Fruit fly (Drosophila melanogaster): ENCODE data around the gene ppk21.
A peak's percentile ranks its signal among the peaks of the same experiment; 100 is the strongest.

ppk21 gene

DNA sequence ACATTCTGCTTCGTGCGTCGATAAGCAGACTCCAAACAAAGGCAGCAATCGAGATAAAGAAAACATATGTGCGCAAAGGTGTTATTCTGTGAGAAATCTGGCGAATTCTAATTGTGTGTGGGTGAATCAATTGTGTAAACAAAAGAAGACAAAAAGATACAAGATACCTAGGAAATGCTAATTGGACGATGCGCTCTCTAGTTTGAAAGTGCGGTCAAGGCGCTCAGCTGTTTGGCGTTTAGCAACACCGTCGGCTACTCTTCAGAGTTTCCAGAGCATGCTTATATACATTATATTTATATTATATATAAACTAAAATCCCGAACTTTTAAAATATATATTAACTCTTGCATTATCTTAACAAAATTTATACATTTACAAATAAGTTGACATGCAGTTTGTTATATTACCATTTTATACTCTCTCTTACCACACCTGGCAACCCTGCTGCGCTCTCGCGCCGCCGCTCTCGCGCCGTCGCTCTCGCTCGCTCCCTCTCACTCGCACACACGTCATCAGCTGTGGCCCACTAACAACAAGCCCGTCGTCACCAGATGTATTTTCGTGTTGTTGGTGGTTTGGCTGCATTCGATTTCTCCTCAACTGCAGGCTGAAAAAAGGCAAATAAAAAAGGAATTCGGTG is 45.9 kb upstream of the ppk21 start, which contains the start of gene CG1907 (continued):
- TF ChIP-seq CG18011 (GFP tag; optimal IDR thresholded peaks at IDR 0.05) = peak; percentile 90
- TF ChIP-seq Oaz (GFP tag; IDR thresholded peaks at IDR 0.05) = peak; percentile 96
- peak; percentile 96 for TF ChIP-seq Taf1 (GFP tag; IDR thresholded peaks at IDR 0.05)
- peak; percentile 87 for TF ChIP-seq ftz-f1 (GFP tag; optimal IDR thresholded peaks at IDR 0.05)
- peak; percentile 39 for TF ChIP-seq crc (GFP tag; optimal IDR thresholded peaks at IDR 0.05)
- TF ChIP-seq CG10959 (GFP tag; IDR thresholded peaks at IDR 0.05) = peak; percentile 98
- peak; percentile 99 for TF ChIP-seq lab (GFP tag; optimal IDR thresholded peaks at IDR 0.05)
- TF ChIP-seq schlank (tag; optimal IDR thresholded peaks at IDR 0.05) = peak; percentile 90
- peak; percentile 96 for TF ChIP-seq CG6175 (GFP tag; IDR thresholded peaks at IDR 0.05)
- TF ChIP-seq CG1233 (GFP tag; optimal IDR thresholded peaks at IDR 0.05) = peak; percentile 98
- peak; percentile 89 to 98 for TF ChIP-seq Hr51 (GFP tag; optimal IDR thresholded peaks at IDR 0.05)
- no peak for TF ChIP-seq luna (GFP tag; optimal IDR thresholded peaks at IDR 0.05)
- TF ChIP-seq pb (GFP tag; optimal IDR thresholded peaks at IDR 0.05) = peak; percentile 74
- peak; percentile 96 for TF ChIP-seq CG2875 (GFP tag; optimal IDR thresholded peaks at IDR 0.05)
- peak; percentile 95 for TF ChIP-seq sens-2 (GFP tag; IDR thresholded peaks at IDR 0.05)
- peak; percentile 87 for TF ChIP-seq CG7987 (GFP tag; optimal IDR thresholded peaks at IDR 0.05)
- TF ChIP-seq Gug (GFP tag; IDR thresholded peaks at IDR 0.05) = peak; percentile 96
- peak; percentile 98 for TF ChIP-seq Xbp1 (GFP tag; optimal IDR thresholded peaks at IDR 0.05)
- TF ChIP-seq rib (GFP tag; IDR thresholded peaks at IDR 0.05) = peak; percentile 98
- TF ChIP-seq CG7271 (tag; optimal IDR thresholded peaks at IDR 0.05) = peak; percentile 98
- TF ChIP-seq eyg (GFP tag; optimal IDR thresholded peaks at IDR 0.05) = peak; percentile 41
- peak; percentile 98 for TF ChIP-seq Oli (tag; optimal IDR thresholded peaks at IDR 0.05)
- no peak for TF ChIP-seq da (GFP tag; optimal IDR thresholded peaks at IDR 0.05)
- peak; percentile 93 for TF ChIP-seq E2f2 (GFP tag; IDR thresholded peaks at IDR 0.05)
- peak; percentile 80 for TF ChIP-seq CG7786 (GFP tag; optimal IDR thresholded peaks at IDR 0.05)
- TF ChIP-seq CG17802 (tag; optimal IDR thresholded peaks at IDR 0.05) = peak; percentile 85
- peak; percentile 97 for TF ChIP-seq nerfin-1 (tag; optimal IDR thresholded peaks at IDR 0.05)
- peak; percentile 45 for TF ChIP-seq pzg (GFP tag; optimal IDR thresholded peaks at IDR 0.05)
- peak; percentile 97 for TF ChIP-seq az2 (GFP tag; optimal IDR thresholded peaks at IDR 0.05)
- peak; percentile 99 for TF ChIP-seq slbo (GFP tag; IDR thresholded peaks at IDR 0.05)
- no peak for TF ChIP-seq HLHmδ (GFP tag; optimal IDR thresholded peaks at IDR 0.05)
- TF ChIP-seq NC2β (GFP tag; optimal IDR thresholded peaks at IDR 0.05) = peak; percentile 80
- TF ChIP-seq Xrp1 (GFP tag; IDR thresholded peaks at IDR 0.05) = peak; percentile 99
- TF ChIP-seq B-H1 (GFP tag; IDR thresholded peaks at IDR 0.05) = peak; percentile 97
- TF ChIP-seq CG3163 (GFP tag; optimal IDR thresholded peaks at IDR 0.05) = peak; percentile 61
- peak; percentile 98 for TF ChIP-seq CG11085 (GFP tag; IDR thresholded peaks at IDR 0.05)
- TF ChIP-seq Neu2 (GFP tag; optimal IDR thresholded peaks at IDR 0.05; ENCODE audit: borderline replicate concordance) = no peak
- TF ChIP-seq CG14014 (GFP tag; IDR thresholded peaks at IDR 0.05) = peak; percentile 98
- peak; percentile 98 for TF ChIP-seq CG6689 (GFP tag; IDR thresholded peaks at IDR 0.05)
- peak; percentile 95 for TF ChIP-seq ac (GFP tag; optimal IDR thresholded peaks at IDR 0.05)
- peak; percentile 42 to 87 for TF ChIP-seq crp (GFP tag; optimal IDR thresholded peaks at IDR 0.05)
- peak; percentile 57 for TF ChIP-seq repo (GFP tag; optimal IDR thresholded peaks at IDR 0.05)
- TF ChIP-seq wdn (GFP tag; IDR thresholded peaks at IDR 0.05) = peak; percentile 96
- TF ChIP-seq unc-4 (GFP tag; IDR thresholded peaks at IDR 0.05; ENCODE audit: partially characterized antibody) = peak; percentile 43; the same call in 1 of the 2 replicates
- peak; percentile 97 for TF ChIP-seq CG11504 (tag; optimal IDR thresholded peaks at IDR 0.05)
- TF ChIP-seq amos (GFP tag; IDR thresholded peaks at IDR 0.05; ENCODE audit: partially characterized antibody) = no peak
- TF ChIP-seq zfh2 (GFP tag; optimal IDR thresholded peaks at IDR 0.05) = peak; percentile 78
- peak; percentile 98 for TF ChIP-seq phol (tag; optimal IDR thresholded peaks at IDR 0.05)
- TF ChIP-seq Dbx (GFP tag; IDR thresholded peaks at IDR 0.05) = peak; percentile 99
- peak; percentile 93 for TF ChIP-seq kah (GFP tag; optimal IDR thresholded peaks at IDR 0.05)

Data from whole organism, embryonic.